Worm (Caenorhabditis elegans) whole organism, L1 larva: ENCODE data around the gene Y116A8C.44.

ENCODE experiments used
- C16A3.4 ChIP-seq: fragments of 150-350 bp; optimal IDR thresholded peaks from 2 replicates; lab custom pipeline; 2014; ENCODE audit warnings: missing biosample characterization, missing genetic modification characterization
- C34B4.2 ChIP-seq: sonication (generic microtip); optimal IDR thresholded peaks from 2 replicates; lab custom pipeline; 2017; ENCODE audit warnings: mild to moderate bottlenecking, missing genetic modification characterization, missing compliant biosample characterization
- F16B12.6 ChIP-seq: fragments of 150-350 bp; optimal IDR thresholded peaks from 2 replicates; lab custom pipeline; 2014; ENCODE audit warnings: missing biosample characterization, missing genetic modification characterization
- Y116A8C.19 ChIP-seq: sonication (generic microtip); optimal IDR thresholded peaks from 2 replicates; lab custom pipeline; 2016; ENCODE audit warnings: missing compliant biosample characterization, missing genetic modification characterization, borderline replicate concordance
- aha-1 ChIP-seq: fragments of 150-350 bp; optimal IDR thresholded peaks from 2 replicates; lab custom pipeline; 2014; ENCODE audit warnings: missing biosample characterization, missing genetic modification characterization
- alr-1 ChIP-seq: fragments of 200-800 bp; sonication (Bioruptor generic); optimal IDR thresholded peaks from 2 replicates; lab custom pipeline; 2018; ENCODE audit warnings: borderline replicate concordance, mild to moderate bottlenecking, missing genetic modification characterization, missing compliant biosample characterization
- aly-2 ChIP-seq: fragments of 150-350 bp; optimal IDR thresholded peaks from 2 replicates; lab custom pipeline; 2014; ENCODE audit warnings: missing biosample characterization, missing genetic modification characterization
- ama-1 ChIP-seq: fragments of 150-350 bp; optimal IDR thresholded peaks from 2 replicates; lab custom pipeline; 2014
- blmp-1 ChIP-seq: fragments of 150-350 bp; optimal IDR thresholded peaks from 2 replicates; lab custom pipeline; 2014; ENCODE audit warnings: missing biosample characterization, missing genetic modification characterization
- ceh-63 ChIP-seq: fragments of 200-800 bp; sonication (Bioruptor generic); optimal IDR thresholded peaks from 2 replicates; lab custom pipeline; 2018; ENCODE audit warnings: mild to moderate bottlenecking, missing genetic modification characterization, missing compliant biosample characterization
- ceh-82 ChIP-seq, 3 experiments: fragments of 150-350 bp in 1 of 3; sonication (generic microtip) in 2 of 3; optimal IDR thresholded peaks; 2 replicates each; lab custom pipeline; 2014 to 2017; ENCODE audit warnings: missing biosample characterization in 3 of 3, missing genetic modification characterization in 3 of 3
- ceh-88 ChIP-seq: fragments of 200-800 bp; sonication (Bioruptor generic); IDR thresholded peaks from 2 replicates; pipeline ENCODE4 v1.3.6; 2022; ENCODE audit warnings: missing genetic modification characterization, missing compliant biosample characterization
- ceh-90 ChIP-seq: sonication (generic microtip); optimal IDR thresholded peaks from 2 replicates; lab custom pipeline; 2016; ENCODE audit warnings: missing genetic modification characterization, missing compliant biosample characterization
- ces-1 ChIP-seq: fragments of 150-350 bp; optimal IDR thresholded peaks from 2 replicates; lab custom pipeline; 2014; ENCODE audit warnings: missing biosample characterization, missing genetic modification reagents, missing genetic modification characterization
- dpl-1 ChIP-seq, 3 experiments: fragments of 150-350 bp in 2 of 3; sonication (generic microtip) in 1 of 3; optimal IDR thresholded peaks; 2 replicates each; lab custom pipeline; 2014 to 2017; ENCODE audit warnings: missing biosample characterization in 3 of 3, missing genetic modification characterization in 3 of 3, missing genetic modification reagents in 3 of 3
- efl-3 ChIP-seq: fragments of 200-800 bp; sonication (Bioruptor generic); optimal IDR thresholded peaks from 2 replicates; lab custom pipeline; 2018; ENCODE audit warnings: mild to moderate bottlenecking, missing genetic modification characterization, missing compliant biosample characterization
- elt-2 ChIP-seq: sonication (generic microtip); optimal IDR thresholded peaks from 2 replicates; lab custom pipeline; 2016; ENCODE audit warnings: missing genetic modification characterization, mild to moderate bottlenecking, inconsistent platforms, missing compliant biosample characterization, missing genetic modification reagents
- hpl-2 ChIP-seq: fragments of 150-350 bp; optimal IDR thresholded peaks from 2 replicates; lab custom pipeline; 2014; ENCODE audit warnings: missing biosample characterization, missing genetic modification reagents, missing genetic modification characterization
- isw-1 ChIP-seq: fragments of 200-800 bp; sonication (Bioruptor generic); IDR thresholded peaks from 2 replicates; pipeline ENCODE4 v1.3.6; 2022; ENCODE audit warnings: missing genetic modification characterization, missing compliant biosample characterization
- jun-1 ChIP-seq: fragments of 150-350 bp; optimal IDR thresholded peaks from 2 replicates; lab custom pipeline; 2014; ENCODE audit warnings: missing biosample characterization, missing genetic modification reagents, missing genetic modification characterization
- lin-13 ChIP-seq: fragments of 150-350 bp; optimal IDR thresholded peaks from 2 replicates; lab custom pipeline; 2014; ENCODE audit warnings: missing biosample characterization, missing genetic modification reagents, missing genetic modification characterization
- lin-15B ChIP-seq: fragments of 150-350 bp; sonication (generic microtip); optimal IDR thresholded peaks from 3 replicates; lab custom pipeline; 2014; ENCODE audit warnings: missing biosample characterization, missing genetic modification characterization
- lin-35 ChIP-seq, 2 experiments: fragments of 150-350 bp; optimal IDR thresholded peaks; 2 replicates each; lab custom pipeline; 2014; ENCODE audit warnings: missing biosample characterization in 2 of 2, missing genetic modification characterization in 2 of 2, missing genetic modification reagents in 2 of 2
- lir-3 ChIP-seq: sonication (generic microtip); optimal IDR thresholded peaks from 2 replicates; lab custom pipeline; 2016; ENCODE audit warnings: mild to moderate bottlenecking, missing genetic modification characterization, moderate library complexity, missing compliant biosample characterization; ENCODE audit not compliant: poor library complexity
- lsy-2 ChIP-seq, 2 experiments: fragments of 150-350 bp; optimal IDR thresholded peaks; 2 replicates each; lab custom pipeline; 2014; ENCODE audit warnings: missing biosample characterization in 2 of 2, missing genetic modification characterization in 2 of 2
- mab-9 ChIP-seq: fragments of 200-800 bp; sonication (Bioruptor generic); IDR thresholded peaks from 2 replicates; pipeline ENCODE4 v1.3.6; 2022; ENCODE audit warnings: missing genetic modification reagents, missing genetic modification characterization, missing compliant biosample characterization
- mef-2 ChIP-seq: fragments of 150-350 bp; optimal IDR thresholded peaks from 2 replicates; lab custom pipeline; 2014; ENCODE audit warnings: missing biosample characterization, missing genetic modification characterization
- mep-1 ChIP-seq: fragments of 150-350 bp; optimal IDR thresholded peaks from 2 replicates; lab custom pipeline; 2014; ENCODE audit warnings: missing biosample characterization, missing genetic modification characterization
- nhr-11 ChIP-seq: fragments of 150-350 bp; optimal IDR thresholded peaks from 2 replicates; lab custom pipeline; 2014; ENCODE audit warnings: missing biosample characterization, missing genetic modification characterization
- nhr-19 ChIP-seq: fragments of 200-800 bp; sonication (Bioruptor generic); conservative IDR thresholded peaks from 2 replicates; pipeline ENCODE4 v1.3.6; 2022; ENCODE audit warnings: missing genetic modification characterization, missing compliant biosample characterization
- nhr-20 ChIP-seq: sonication (generic microtip); optimal IDR thresholded peaks from 2 replicates; lab custom pipeline; 2016; ENCODE audit warnings: mild to moderate bottlenecking, missing genetic modification characterization, missing compliant biosample characterization
- nhr-28 ChIP-seq: fragments of 150-350 bp; optimal IDR thresholded peaks from 2 replicates; lab custom pipeline; 2014; ENCODE audit warnings: missing biosample characterization, missing genetic modification characterization
- nhr-47 ChIP-seq: sonication (generic microtip); optimal IDR thresholded peaks from 2 replicates; lab custom pipeline; 2016; ENCODE audit warnings: mild to moderate bottlenecking, missing genetic modification characterization, moderate library complexity, missing compliant biosample characterization
- nhr-71 ChIP-seq: sonication (generic microtip); optimal IDR thresholded peaks from 2 replicates; lab custom pipeline; 2016; ENCODE audit warnings: mild to moderate bottlenecking, missing genetic modification characterization, moderate library complexity, missing compliant biosample characterization
- nhr-76 ChIP-seq: sonication (generic microtip); optimal IDR thresholded peaks from 2 replicates; lab custom pipeline; 2017; ENCODE audit warnings: missing biosample characterization, missing genetic modification characterization
- nhr-77 ChIP-seq: fragments of 150-350 bp; optimal IDR thresholded peaks from 2 replicates; lab custom pipeline; 2014; ENCODE audit warnings: missing biosample characterization, missing genetic modification characterization
- nhr-84 ChIP-seq: sonication (generic microtip); optimal IDR thresholded peaks from 2 replicates; lab custom pipeline; 2017; ENCODE audit warnings: missing biosample characterization, missing genetic modification characterization
- nhr-90 ChIP-seq: sonication (generic microtip); optimal IDR thresholded peaks from 2 replicates; lab custom pipeline; 2016; ENCODE audit warnings: mild to moderate bottlenecking, missing genetic modification characterization, missing compliant biosample characterization; ENCODE audit not compliant: poor library complexity
- pag-3 ChIP-seq: sonication (generic microtip); optimal IDR thresholded peaks from 2 replicates; lab custom pipeline; 2017; ENCODE audit warnings: missing genetic modification characterization, mild to moderate bottlenecking, missing compliant biosample characterization, antibody characterized with exemption, borderline replicate concordance; ENCODE audit not compliant: insufficient read depth
- skn-1 ChIP-seq: fragments of 150-350 bp; optimal IDR thresholded peaks from 2 replicates; lab custom pipeline; 2014; ENCODE audit warnings: missing biosample characterization, missing genetic modification characterization
- snpc-4 ChIP-seq: fragments of 150-350 bp; optimal IDR thresholded peaks from 2 replicates; lab custom pipeline; 2014; ENCODE audit warnings: missing biosample characterization, missing genetic modification characterization
- sox-4 ChIP-seq: sonication (generic microtip); optimal IDR thresholded peaks from 2 replicates; lab custom pipeline; 2016; ENCODE audit warnings: missing genetic modification characterization, missing compliant biosample characterization
- sptf-1 ChIP-seq: fragments of 150-350 bp; optimal IDR thresholded peaks from 2 replicates; lab custom pipeline; 2014; ENCODE audit warnings: missing biosample characterization, missing genetic modification characterization
- swsn-7 ChIP-seq: sonication (generic microtip); optimal IDR thresholded peaks from 2 replicates; lab custom pipeline; 2016; ENCODE audit warnings: missing genetic modification characterization, missing compliant biosample characterization
- tlp-1 ChIP-seq: fragments of 150-350 bp; optimal IDR thresholded peaks from 2 replicates; lab custom pipeline; 2014; ENCODE audit warnings: missing biosample characterization, missing genetic modification characterization
- unc-130 ChIP-seq: fragments of 150-350 bp; optimal IDR thresholded peaks from 2 replicates; lab custom pipeline; 2017; ENCODE audit warnings: missing biosample characterization, missing genetic modification characterization, inconsistent platforms
- unc-30 ChIP-seq: sonication (generic microtip); optimal IDR thresholded peaks from 2 replicates; lab custom pipeline; 2017; ENCODE audit warnings: missing biosample characterization, missing genetic modification characterization
- unc-62 ChIP-seq: fragments of 150-350 bp; optimal IDR thresholded peaks from 2 replicates; lab custom pipeline; 2014; ENCODE audit warnings: missing biosample characterization, missing genetic modification reagents, missing genetic modification characterization
- unc-86 ChIP-seq: sonication (generic microtip); optimal IDR thresholded peaks from 2 replicates; lab custom pipeline; 2016; ENCODE audit warnings: missing genetic modification characterization, missing compliant biosample characterization
- vab-15 ChIP-seq: sonication (generic microtip); optimal IDR thresholded peaks from 2 replicates; lab custom pipeline; 2017; ENCODE audit warnings: missing genotype, mild to moderate bottlenecking, missing genetic modification characterization, missing compliant biosample characterization
- ztf-11 ChIP-seq, 2 experiments: sonication (generic microtip); optimal IDR thresholded peaks; 2 replicates each; lab custom pipeline; 2016 to 2017; ENCODE audit warnings: missing genetic modification characterization in 2 of 2, missing biosample characterization in 1 of 2, missing compliant biosample characterization in 1 of 2
- ztf-4 ChIP-seq: fragments of 150-350 bp; optimal IDR thresholded peaks from 2 replicates; lab custom pipeline; 2014; ENCODE audit warnings: missing biosample characterization, missing genetic modification characterization

The Y116A8C.44 gene

DNA sequence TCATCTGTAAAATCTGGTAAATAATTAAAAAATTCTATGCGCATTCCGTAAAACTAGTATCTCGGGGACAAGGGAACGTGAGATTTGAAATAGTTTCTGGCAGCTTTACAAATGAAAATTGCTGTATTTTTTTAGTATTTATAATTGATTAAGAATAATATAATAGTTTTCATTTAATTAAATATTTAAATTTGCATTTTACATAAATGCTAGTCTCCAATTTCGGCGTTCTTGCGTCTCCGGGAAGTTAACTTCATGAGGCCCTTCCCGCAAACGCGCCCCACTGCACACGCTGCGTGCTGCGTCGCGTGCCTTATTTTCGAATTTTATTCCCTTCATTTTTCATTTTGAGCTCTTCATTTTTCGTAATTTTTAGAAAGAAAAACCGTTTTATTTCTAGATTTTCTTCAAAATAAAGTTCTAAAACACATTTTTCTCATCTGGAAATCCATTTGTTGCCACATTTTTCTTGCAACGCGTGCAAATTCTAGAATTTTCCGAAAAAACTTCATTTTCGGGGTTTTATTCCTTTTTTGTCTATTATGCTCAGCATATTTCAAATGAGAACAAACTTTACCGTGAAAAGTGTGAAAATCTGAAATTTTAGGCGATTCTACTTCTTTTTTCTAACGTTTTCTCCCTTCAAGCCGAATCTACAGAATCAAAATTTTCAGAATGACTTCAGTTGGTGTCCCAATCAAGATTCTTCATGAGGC lies 29.6 kb upstream of the Y116A8C.44 start, which contains the start of the genes snx-13 and snr-1:
Gene snx-13, minus strand, starts transcription at position 55 of the 716 bp plus-strand sequence.
Gene snr-1, plus strand, starts transcription at position 666 of the 716 bp plus-strand sequence.
- TF ChIP-seq sptf-1 (no peak), swsn-7 (peak; percentile 78), nhr-77 (tag; lab: Kevin White, UChicago) (peak; percentile 13), ztf-11 (tag; optimal IDR thresholded peaks at IDR 0.05; lab: Kevin White, UChicago) (peak in 1 of 2 experiments; percentile 79), blmp-1 (peak; percentile 21), alr-1 (tag; lab: Kevin White, UChicago) (no peak), lin-35 (GFP tag; optimal IDR thresholded peaks at IDR 0.05; lab: Kevin White, UChicago) (peak; percentile 73 to 85), lin-15B (tag; lab: Kevin White, UChicago) (peak; percentile 90), snpc-4 (tag; lab: Kevin White, UChicago) (peak; percentile 2), elt-2 (tag; lab: Kevin White, UChicago) (peak; percentile 58), efl-3 (GFP tag; lab: Kevin White, UChicago) (no peak), F16B12.6 (tag; lab: Kevin White, UChicago) (no peak), Y116A8C.19 (tag; lab: Kevin White, UChicago) (no peak), nhr-47 (tag; lab: Kevin White, UChicago) (peak; percentile 90), nhr-76 (tag; lab: Kevin White, UChicago) (no peak), unc-30 (tag; lab: Kevin White, UChicago) (no peak), nhr-84 (tag; lab: Kevin White, UChicago) (no peak), ceh-90 (tag; lab: Kevin White, UChicago) (peak; percentile 71), jun-1 (tag; lab: Kevin White, UChicago) (peak; percentile 50), aha-1 (tag; lab: Kevin White, UChicago) (no peak), mab-9 (GFP tag; lab: Robert Waterston, UW) (no peak; the same call in 1 of the 2 replicates), ceh-88 (GFP tag; lab: Robert Waterston, UW) (peak; percentile 87), ces-1 (peak; percentile 14), ceh-82 (tag; optimal IDR thresholded peaks at IDR 0.05; lab: Kevin White, UChicago) (peak; percentile 80 to 87 (median 85)), pag-3 (tag; lab: Kevin White, UChicago) (no peak), lin-13 (peak; percentile 55), unc-130 (tag; lab: Kevin White, UChicago) (peak; percentile 31), mep-1 (tag; lab: Kevin White, UChicago) (peak; percentile 80), unc-62 (GFP tag; lab: Kevin White, UChicago) (no peak), ceh-63 (peak; percentile 81), sox-4 (peak; percentile 58), nhr-19 (GFP tag; lab: Robert Waterston, UW) (peak; percentile 82), tlp-1 (tag; lab: Kevin White, UChicago) (no peak), ama-1 (lab: Kevin White, UChicago) (no peak), C16A3.4 (tag; lab: Kevin White, UChicago) (peak; percentile 84), nhr-71 (tag; lab: Kevin White, UChicago) (peak; percentile 90), skn-1 (peak; percentile 42), nhr-90 (peak; percentile 90), nhr-20 (tag; lab: Kevin White, UChicago) (peak; percentile 81), dpl-1 (GFP tag; optimal IDR thresholded peaks at IDR 0.05; lab: Kevin White, UChicago) (peak; percentile 63 to 69 (median 64)), isw-1 (GFP tag; lab: Robert Waterston, UW) (peak; percentile 90), hpl-2 (GFP tag; lab: Kevin White, UChicago) (no peak), C34B4.2 (tag; lab: Kevin White, UChicago) (no peak), vab-15 (tag; lab: Kevin White, UChicago) (peak; percentile 95), nhr-28 (tag; lab: Kevin White, UChicago) (no peak), unc-86 (tag; lab: Kevin White, UChicago) (peak; percentile 77), ztf-4 (peak; percentile 41), lsy-2 (tag; optimal IDR thresholded peaks at IDR 0.05; lab: Kevin White, UChicago) (peak; percentile 78 to 80), lir-3 (tag; lab: Kevin White, UChicago) (peak; percentile 81), nhr-11 (tag; lab: Kevin White, UChicago) (no peak), mef-2 (tag; lab: Kevin White, UChicago) (peak; percentile 25), aly-2 (tag; lab: Kevin White, UChicago) (peak; percentile 17)
